Worm (Caenorhabditis elegans): ENCODE results near the gene kin-26.

kin-26 gene

ce11 chrIV:7898489-7898888 is 20.8 kb upstream of the kin-26 start:
- TF ChIP-seq pqm-1 (tag; optimal IDR thresholded peaks at IDR 0.05) (peak; percentile 75), sea-2 (GFP tag; optimal IDR thresholded peaks at IDR 0.05) (no peak), ztf-4 (tag; optimal IDR thresholded peaks at IDR 0.05) (no peak), nhr-23 (tag; optimal IDR thresholded peaks at IDR 0.05) (no peak), pha-4 (tag; optimal IDR thresholded peaks at IDR 0.05) (peak; percentile 42), elt-2 (tag; optimal IDR thresholded peaks at IDR 0.05) (peak; percentile 79), snpc-4 (tag; optimal IDR thresholded peaks at IDR 0.05) (no peak), lin-39 (tag; optimal IDR thresholded peaks at IDR 0.05) (no peak), egl-27 (tag; optimal IDR thresholded peaks at IDR 0.05) (no peak)

ce11 chrIV:7897953-7898352 is 20.3 kb upstream of the kin-26 start:
- TF ChIP-seq fkh-2 (tag; optimal IDR thresholded peaks at IDR 0.05) (no peak), fkh-10 (GFP tag; optimal IDR thresholded peaks at IDR 0.05) (peak; percentile 74)

- TF ChIP-seq unc-39 (tag; optimal IDR thresholded peaks at IDR 0.05) (no peak), lin-39 (tag; optimal IDR thresholded peaks at IDR 0.05) (peak; percentile 62)
Observed at ce11 chrIV:7897443-7897842, 19.8 kb upstream of the kin-26 start, which contains the start of gene ilys-4. Gene ilys-4, minus strand, starts transcription at chrIV:7897543.

ce11 chrIV:7881726-7882125 is 4.0 kb upstream of the kin-26 start, which contains the start of gene atic-1:
Gene atic-1, plus strand, starts transcription at chrIV:7882026.
- no peak for TF ChIP-seq nhr-12 (tag; optimal IDR thresholded peaks at IDR 0.05)
- no peak for TF ChIP-seq ZK546.5 (tag; optimal IDR thresholded peaks at IDR 0.05)
- no peak for TF ChIP-seq lin-15B (tag; optimal IDR thresholded peaks at IDR 0.05)
- no peak for TF ChIP-seq snpc-4 (tag; optimal IDR thresholded peaks at IDR 0.05)
- TF ChIP-seq nhr-67 (tag; optimal IDR thresholded peaks at IDR 0.05) = no peak
- TF ChIP-seq unc-39 (tag; optimal IDR thresholded peaks at IDR 0.05) = no peak
- no peak for TF ChIP-seq elt-3 (tag; optimal IDR thresholded peaks at IDR 0.05)

- no peak for TF ChIP-seq lin-39 (tag; optimal IDR thresholded peaks at IDR 0.05)
- peak; percentile 4 for TF ChIP-seq pha-4 (tag; optimal IDR thresholded peaks at IDR 0.05)
- peak; percentile 55 for TF ChIP-seq elt-2 (tag; optimal IDR thresholded peaks at IDR 0.05)
Observed at ce11 chrIV:7881166-7881565, 3.5 kb upstream of the kin-26 start.

ce11 chrIV:7879017-7879416 is 1.3 kb upstream of the kin-26 start, which contains the start of gene srt-73:
Gene srt-73, plus strand, starts transcription at chrIV:7879317.
- TF ChIP-seq pha-4 (tag; optimal IDR thresholded peaks at IDR 0.05) = no peak
- no peak for TF ChIP-seq unc-39 (tag; optimal IDR thresholded peaks at IDR 0.05)
- TF ChIP-seq ceh-28 (tag; optimal IDR thresholded peaks at IDR 0.05) = no peak
- TF ChIP-seq tbx-2 (tag; optimal IDR thresholded peaks at IDR 0.05) = no peak
- TF ChIP-seq skn-1 (tag; optimal IDR thresholded peaks at IDR 0.05) = no peak
- no peak for TF ChIP-seq mdl-1 (tag; optimal IDR thresholded peaks at IDR 0.05)
- TF ChIP-seq egl-27 (tag; optimal IDR thresholded peaks at IDR 0.05) = no peak
- TF ChIP-seq nfya-1 (tag; optimal IDR thresholded peaks at IDR 0.05; ENCODE audit: insufficient read depth) = no peak
- TF ChIP-seq ceh-16 (tag; optimal IDR thresholded peaks at IDR 0.05) = no peak
- TF ChIP-seq zag-1 (tag; optimal IDR thresholded peaks at IDR 0.05) = no peak
- TF ChIP-seq ztf-4 (tag; optimal IDR thresholded peaks at IDR 0.05) = no peak
- TF ChIP-seq lin-39 (tag; optimal IDR thresholded peaks at IDR 0.05) = no peak
- TF ChIP-seq nhr-67 (tag; optimal IDR thresholded peaks at IDR 0.05) = no peak
- TF ChIP-seq pqm-1 (tag; optimal IDR thresholded peaks at IDR 0.05) = no peak

- TF ChIP-seq nhr-43 (tag; optimal IDR thresholded peaks at IDR 0.05; ENCODE audit: poor library complexity, severe bottlenecking) (no peak), nhr-12 (tag; optimal IDR thresholded peaks at IDR 0.05) (no peak)
Observed at ce11 chrIV:7877255-7877654, 426 bp downstream of the kin-26 start.

- no peak for TF ChIP-seq unc-39 (tag; optimal IDR thresholded peaks at IDR 0.05)
- no peak for TF ChIP-seq nhr-25 (tag; optimal IDR thresholded peaks at IDR 0.05)
- TF ChIP-seq elt-3 (tag; optimal IDR thresholded peaks at IDR 0.05) = no peak
- no peak for TF ChIP-seq unc-62 (GFP tag; optimal IDR thresholded peaks at IDR 0.05)
- TF ChIP-seq tbx-2 (tag; optimal IDR thresholded peaks at IDR 0.05) = no peak
- no peak for TF ChIP-seq ztf-11 (tag; optimal IDR thresholded peaks at IDR 0.05)
- no peak for TF ChIP-seq ama-1 (optimal IDR thresholded peaks at IDR 0.05)
- TF ChIP-seq mml-1 (tag; optimal IDR thresholded peaks at IDR 0.05) = no peak
- TF ChIP-seq ceh-9 (tag; optimal IDR thresholded peaks at IDR 0.05) = no peak
- TF ChIP-seq jun-1 (tag; optimal IDR thresholded peaks at IDR 0.05) = no peak
- TF ChIP-seq nhr-77 (tag; optimal IDR thresholded peaks at IDR 0.05) = no peak
- no peak for TF ChIP-seq mdl-1 (tag; optimal IDR thresholded peaks at IDR 0.05)
Observed at ce11 chrIV:7870451-7870850, 7.2 kb downstream of the kin-26 start, which contains the start of gene T06C10.3. Gene T06C10.3, plus strand, starts transcription at chrIV:7870751.

Data from whole organism, L3 larva.